Worm (Caenorhabditis elegans) whole organism, midembryonic: ENCODE data around the gene lpr-6.

ENCODE experiments used
- T22C8.4 ChIP-seq: fragments of 200-800 bp; sonication (Bioruptor generic); IDR thresholded peaks from 2 replicates; pipeline ENCODE4 v1.3.6; 2022; ENCODE audit warnings: missing genetic modification characterization, missing compliant biosample characterization
- cog-1 ChIP-seq: sonication (generic microtip); optimal IDR thresholded peaks from 2 replicates; lab custom pipeline; 2016; ENCODE audit warnings: missing genetic modification characterization, missing compliant biosample characterization
- flt-1 ChIP-seq: fragments of 200-800 bp; sonication (Bioruptor generic); IDR thresholded peaks from 2 replicates; pipeline ENCODE4 v1.3.6; 2022; ENCODE audit warnings: missing genetic modification characterization, missing compliant biosample characterization
- tab-1 ChIP-seq: fragments of 200-800 bp; sonication (Bioruptor generic); IDR thresholded peaks from 2 replicates; pipeline ENCODE4 v1.3.6; 2022; ENCODE audit warnings: missing genetic modification characterization, missing compliant biosample characterization
- ztf-29 ChIP-seq: fragments of 200-800 bp; sonication (Bioruptor generic); IDR thresholded peaks from 2 replicates; pipeline ENCODE4 v1.3.6; 2022; ENCODE audit warnings: missing genetic modification reagents, missing genetic modification characterization, missing compliant biosample characterization

DNA sequence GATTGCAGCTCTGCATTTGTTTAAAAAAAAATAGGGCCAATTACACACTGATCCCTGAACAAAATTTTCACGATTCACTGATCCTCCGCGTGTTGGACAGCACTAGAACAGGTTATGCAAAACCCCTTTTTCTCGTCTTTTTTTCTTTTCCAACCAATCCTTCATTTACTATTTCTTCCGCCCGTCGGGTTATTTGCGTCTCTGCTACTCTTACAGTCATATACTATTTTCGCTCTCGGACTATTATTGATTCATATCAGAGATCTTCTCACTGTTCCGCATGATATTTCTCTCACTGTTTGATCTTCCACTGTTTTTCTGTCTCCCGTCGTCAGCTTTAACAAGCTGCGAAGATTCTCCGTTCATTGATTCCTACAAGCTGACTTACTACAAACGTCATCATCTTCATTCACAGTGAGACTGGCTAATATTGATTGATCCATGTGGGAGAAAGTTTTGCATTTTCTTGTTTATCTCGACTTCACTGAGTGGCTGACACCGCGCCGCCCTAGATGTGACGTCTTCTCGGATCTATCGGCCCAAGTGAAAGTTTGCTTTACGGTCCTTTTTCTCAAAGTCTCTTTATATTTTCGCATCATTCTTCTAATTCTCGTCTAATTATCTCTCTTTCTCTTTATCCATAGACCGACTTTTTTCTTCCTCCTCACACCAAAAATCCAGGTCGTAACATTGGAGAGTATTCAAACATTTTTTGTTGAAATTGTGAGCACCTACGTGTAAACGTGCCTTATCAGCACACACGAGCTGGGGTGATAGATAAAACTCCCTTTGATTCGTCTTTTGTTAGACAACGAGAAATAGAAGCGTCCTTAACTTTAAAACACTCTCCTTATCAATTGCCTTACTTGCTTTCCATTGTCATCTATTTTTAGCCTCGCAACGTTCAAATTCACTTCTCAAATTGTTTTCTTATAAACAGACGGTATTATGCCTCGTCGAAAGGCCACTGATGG is 23.4 kb upstream of the lpr-6 start:
- TF ChIP-seq ztf-29 (no peak), tab-1 (GFP tag; lab: Robert Waterston, UW) (no peak), flt-1 (GFP tag; lab: Robert Waterston, UW) (no peak), cog-1 (tag; lab: Kevin White, UChicago) (no peak), T22C8.4 (GFP tag; lab: Robert Waterston, UW) (no peak)
